Worm (Caenorhabditis elegans) whole organism, young adult: Measurements from ENCODE around the gene cutl-19.

ENCODE experiments used
- B0035.1 ChIP-seq: sonication (generic microtip); optimal IDR thresholded peaks from 2 replicates; lab custom pipeline; 2016; ENCODE audit warnings: missing genetic modification characterization, mild to moderate bottlenecking, missing compliant biosample characterization, missing genotype, missing genetic modification reagents
- C06A6.2 ChIP-seq: fragments of 200-800 bp; sonication (Bioruptor generic); conservative IDR thresholded peaks from 2 replicates; pipeline ENCODE4 v1.3.6; 2022; ENCODE audit warnings: missing genetic modification characterization, missing compliant biosample characterization
- F10E7.11 ChIP-seq: sonication (generic microtip); optimal IDR thresholded peaks from 2 replicates; lab custom pipeline; 2017; ENCODE audit warnings: mild to moderate bottlenecking, missing genetic modification characterization, moderate library complexity, missing compliant biosample characterization
- F23B12.7 ChIP-seq: sonication (generic microtip); optimal IDR thresholded peaks from 2 replicates; lab custom pipeline; 2017; ENCODE audit warnings: missing genetic modification characterization, mild to moderate bottlenecking, missing compliant biosample characterization, antibody characterized with exemption, moderate library complexity; ENCODE audit not compliant: insufficient read depth
- F37B4.10 ChIP-seq: fragments of 200-800 bp; sonication (Bioruptor generic); IDR thresholded peaks from 2 replicates; pipeline ENCODE4 v1.3.6; 2022; ENCODE audit warnings: missing genetic modification characterization, missing compliant biosample characterization
- F39B2.1 ChIP-seq: fragments of 200-800 bp; sonication (Bioruptor generic); IDR thresholded peaks from 2 replicates; pipeline ENCODE4 v1.3.6; 2022; ENCODE audit warnings: missing genetic modification reagents, missing genetic modification characterization, missing compliant biosample characterization
- F49E8.2 ChIP-seq: sonication (generic microtip); optimal IDR thresholded peaks from 3 replicates; lab custom pipeline; 2017; ENCODE audit warnings: missing genetic modification characterization, mild to moderate bottlenecking, missing compliant biosample characterization, antibody characterized with exemption, moderate library complexity; ENCODE audit not compliant: insufficient read depth
- K11D2.4 ChIP-seq: fragments of 200-800 bp; sonication (Bioruptor generic); IDR thresholded peaks from 2 replicates; pipeline ENCODE4 v1.3.6; 2022; ENCODE audit warnings: missing genetic modification reagents, missing genetic modification characterization, missing compliant biosample characterization
- T07F8.4 ChIP-seq: sonication (generic microtip); optimal IDR thresholded peaks from 2 replicates; lab custom pipeline; 2016; ENCODE audit warnings: mild to moderate bottlenecking, missing genetic modification characterization, moderate library complexity, missing compliant biosample characterization
- T26A5.8 ChIP-seq: sonication (generic microtip); optimal IDR thresholded peaks from 2 replicates; lab custom pipeline; 2016; ENCODE audit warnings: missing genetic modification characterization, missing compliant biosample characterization
- ZK185.1 ChIP-seq: sonication (generic microtip); optimal IDR thresholded peaks from 2 replicates; lab custom pipeline; 2016; ENCODE audit warnings: mild to moderate bottlenecking, missing genetic modification characterization, missing compliant biosample characterization; ENCODE audit not compliant: poor library complexity, severe bottlenecking
- attf-3 ChIP-seq: fragments of 200-800 bp; sonication (Bioruptor generic); conservative IDR thresholded peaks from 2 replicates; pipeline ENCODE4 v1.3.6; 2022; ENCODE audit warnings: missing genetic modification reagents, missing genetic modification characterization, missing compliant biosample characterization
- ceh-100 ChIP-seq: fragments of 200-800 bp; sonication (Bioruptor generic); IDR thresholded peaks from 2 replicates; pipeline ENCODE4 v1.3.6; 2022; ENCODE audit warnings: missing genetic modification reagents, missing genetic modification characterization, missing compliant biosample characterization
- ceh-79 ChIP-seq: sonication (generic microtip); optimal IDR thresholded peaks from 2 replicates; lab custom pipeline; 2017; ENCODE audit warnings: mild to moderate bottlenecking, missing genetic modification characterization, missing compliant biosample characterization
- chd-7 ChIP-seq: sonication (generic microtip); optimal IDR thresholded peaks from 2 replicates; lab custom pipeline; 2016; ENCODE audit warnings: mild to moderate bottlenecking, missing genetic modification characterization, moderate library complexity, missing compliant biosample characterization
- die-1 ChIP-seq: sonication (generic microtip); optimal IDR thresholded peaks from 2 replicates; lab custom pipeline; 2016; ENCODE audit warnings: missing genotype, mild to moderate bottlenecking, missing genetic modification characterization, missing compliant biosample characterization
- efl-1 ChIP-seq: fragments of 150-350 bp; optimal IDR thresholded peaks from 2 replicates; lab custom pipeline; 2014; ENCODE audit warnings: missing biosample characterization, missing genetic modification reagents, missing genetic modification characterization
- ekl-4 ChIP-seq: fragments of 200-800 bp; sonication (Bioruptor generic); IDR thresholded peaks from 2 replicates; pipeline ENCODE4 v1.3.6; 2022; ENCODE audit warnings: missing genetic modification reagents, missing genetic modification characterization, missing compliant biosample characterization
- fkh-3 ChIP-seq: sonication (generic microtip); optimal IDR thresholded peaks from 2 replicates; lab custom pipeline; 2016; ENCODE audit warnings: mild to moderate bottlenecking, missing genetic modification characterization, missing compliant biosample characterization
- him-1 ChIP-seq: sonication (generic microtip); optimal IDR thresholded peaks from 2 replicates; lab custom pipeline; 2016; ENCODE audit warnings: missing genotype, missing genetic modification reagents, missing genetic modification characterization, missing compliant biosample characterization
- hmg-1.2 ChIP-seq: fragments of 200-800 bp; sonication (Bioruptor generic); IDR thresholded peaks from 2 replicates; pipeline ENCODE4 v1.3.6; 2022; ENCODE audit warnings: missing genetic modification reagents, missing genetic modification characterization, missing compliant biosample characterization
- hmg-20 ChIP-seq: fragments of 200-800 bp; sonication (Bioruptor generic); IDR thresholded peaks from 2 replicates; pipeline ENCODE4 v1.3.6; 2022; ENCODE audit warnings: missing genetic modification reagents, missing genetic modification characterization, missing compliant biosample characterization
- hsf-1 ChIP-seq: fragments of 200-800 bp; sonication (Bioruptor generic); IDR thresholded peaks from 2 replicates; pipeline ENCODE4 v1.3.6; 2022; ENCODE audit warnings: missing genetic modification reagents, missing genetic modification characterization, missing compliant biosample characterization
- lin-35 ChIP-seq, 3 experiments: fragments of 150-350 bp in 2 of 3; sonication (generic microtip) in 1 of 3; optimal IDR thresholded peaks; 2 replicates each; lab custom pipeline; 2014 to 2018; ENCODE audit warnings: missing biosample characterization in 3 of 3, missing genetic modification characterization in 3 of 3, missing genetic modification reagents in 3 of 3
- lin-40 ChIP-seq: sonication (generic microtip); optimal IDR thresholded peaks from 2 replicates; lab custom pipeline; 2016; ENCODE audit warnings: missing genetic modification characterization, mild to moderate bottlenecking, missing compliant biosample characterization, missing genotype, missing genetic modification reagents
- lsl-1 ChIP-seq: fragments of 200-800 bp; sonication (Bioruptor generic); optimal IDR thresholded peaks from 2 replicates; lab custom pipeline; 2018; ENCODE audit warnings: mild to moderate bottlenecking, missing genetic modification characterization, moderate library complexity, missing compliant biosample characterization
- madf-6 ChIP-seq: fragments of 200-800 bp; sonication (Bioruptor generic); IDR thresholded peaks from 2 replicates; pipeline ENCODE4 v1.3.6; 2022; ENCODE audit warnings: missing genetic modification reagents, missing genetic modification characterization, missing compliant biosample characterization
- mcd-1 ChIP-seq: fragments of 200-800 bp; sonication (Bioruptor generic); IDR thresholded peaks from 2 replicates; pipeline ENCODE4 v1.3.6; 2022; ENCODE audit warnings: missing genetic modification reagents, missing genetic modification characterization, missing compliant biosample characterization
- mes-4 ChIP-seq: sonication (generic microtip); optimal IDR thresholded peaks from 2 replicates; lab custom pipeline; 2016; ENCODE audit warnings: missing genotype, missing genetic modification characterization, missing compliant biosample characterization
- nhr-27 ChIP-seq: fragments of 200-800 bp; sonication (Bioruptor generic); optimal IDR thresholded peaks from 2 replicates; lab custom pipeline; 2018; ENCODE audit warnings: mild to moderate bottlenecking, missing genetic modification characterization, moderate library complexity, missing compliant biosample characterization
- nhr-80 ChIP-seq: sonication (generic microtip); optimal IDR thresholded peaks from 2 replicates; lab custom pipeline; 2016; ENCODE audit warnings: missing genetic modification characterization, missing compliant biosample characterization
- rcor-1 ChIP-seq: fragments of 200-800 bp; sonication (Bioruptor generic); IDR thresholded peaks from 2 replicates; pipeline ENCODE4 v1.3.6; 2022; ENCODE audit warnings: missing genetic modification reagents, missing genetic modification characterization, missing compliant biosample characterization
- repo-1 ChIP-seq: sonication (generic microtip); optimal IDR thresholded peaks from 2 replicates; lab custom pipeline; 2017; ENCODE audit warnings: mild to moderate bottlenecking, missing genetic modification characterization, missing compliant biosample characterization
- sdz-38 ChIP-seq: sonication (generic microtip); optimal IDR thresholded peaks from 2 replicates; lab custom pipeline; 2016; ENCODE audit warnings: missing genotype, missing genetic modification characterization, missing compliant biosample characterization
- snpc-3.4 ChIP-seq: sonication (generic microtip); optimal IDR thresholded peaks from 2 replicates; lab custom pipeline; 2017; ENCODE audit warnings: missing genetic modification characterization, mild to moderate bottlenecking, missing compliant biosample characterization, antibody characterized with exemption, moderate library complexity, missing genotype, missing genetic modification reagents
- snpc-4 ChIP-seq, 5 experiments: fragments of 150-350 bp in 1 of 5; sonication (generic microtip) in 4 of 5; optimal IDR thresholded peaks; 2 replicates each; lab custom pipeline; 2014 to 2018; ENCODE audit warnings: missing genetic modification characterization in 5 of 5, missing biosample characterization in 3 of 5, antibody characterized with exemption in 2 of 5, mild to moderate bottlenecking in 2 of 5, missing compliant biosample characterization in 2 of 5, missing genotype in 2 of 5, moderate library complexity in 2 of 5, missing genetic modification reagents in 1 of 5
- tlf-1 ChIP-seq: fragments of 200-800 bp; sonication (Bioruptor generic); optimal IDR thresholded peaks from 2 replicates; lab custom pipeline; 2018; ENCODE audit warnings: mild to moderate bottlenecking, missing genetic modification characterization, missing compliant biosample characterization
- unc-130 ChIP-seq: sonication (generic microtip); optimal IDR thresholded peaks from 2 replicates; lab custom pipeline; 2016; ENCODE audit warnings: missing genetic modification reagents, missing genetic modification characterization, missing compliant biosample characterization
- unc-62 ChIP-seq: fragments of 150-350 bp; optimal IDR thresholded peaks from 2 replicates; lab custom pipeline; 2014; ENCODE audit warnings: missing biosample characterization, missing genetic modification reagents, missing genetic modification characterization
- zim-3 ChIP-seq: sonication (generic microtip); optimal IDR thresholded peaks from 2 replicates; lab custom pipeline; 2017; ENCODE audit warnings: mild to moderate bottlenecking, missing genetic modification characterization, moderate library complexity, missing compliant biosample characterization
- ztf-18 ChIP-seq: sonication (generic microtip); optimal IDR thresholded peaks from 2 replicates; lab custom pipeline; 2016; ENCODE audit warnings: missing genotype, mild to moderate bottlenecking, missing genetic modification characterization, missing compliant biosample characterization
- ztf-28 ChIP-seq: fragments of 200-800 bp; sonication (Bioruptor generic); IDR thresholded peaks from 2 replicates; pipeline ENCODE4 v1.3.6; 2022; ENCODE audit warnings: missing genetic modification reagents, missing genetic modification characterization, missing compliant biosample characterization
- ztf-3 ChIP-seq: fragments of 200-800 bp; sonication (Bioruptor generic); optimal IDR thresholded peaks from 2 replicates; lab custom pipeline; 2018; ENCODE audit warnings: mild to moderate bottlenecking, missing genetic modification characterization, missing compliant biosample characterization
- ztf-6 ChIP-seq: fragments of 200-800 bp; sonication (Bioruptor generic); IDR thresholded peaks from 2 replicates; pipeline ENCODE4 v1.3.6; 2022; ENCODE audit warnings: missing genetic modification reagents, missing genetic modification characterization, missing compliant biosample characterization

Gene cutl-19

ce11 chrIII:5215375-5215774 lies 2.0 kb downstream of the cutl-19 start, which contains the start of gene ZC155.4:
ZC155.4 (minus strand) TSS chrIII:5215475.
- TF ChIP-seq hmg-1.2 (GFP tag; lab: Robert Waterston, UW): no peak
- no peak for TF ChIP-seq die-1 (tag; lab: Kevin White, UChicago)
- TF ChIP-seq F37B4.10 (GFP tag; lab: Robert Waterston, UW): no peak
- no peak for TF ChIP-seq ztf-28
- TF ChIP-seq lsl-1 (GFP tag; lab: Kevin White, UChicago): peak; percentile 67
- TF ChIP-seq sdz-38 (tag; lab: Kevin White, UChicago): no peak
- no peak; the same call in 1 of the 2 replicates for TF ChIP-seq madf-6 (GFP tag; lab: Robert Waterston, UW)
- no peak for TF ChIP-seq mes-4 (tag; lab: Kevin White, UChicago)
- TF ChIP-seq snpc-3.4: no peak
- peak; percentile 42 for TF ChIP-seq efl-1

ce11 chrIII:5214162-5214561 lies 3.2 kb downstream of the cutl-19 start:
- TF ChIP-seq ztf-18 (tag; lab: Kevin White, UChicago) (no peak), nhr-80 (tag; lab: Kevin White, UChicago) (no peak), hsf-1 (GFP tag; lab: Robert Waterston, UW) (no peak), B0035.1 (tag; lab: Kevin White, UChicago) (no peak), unc-62 (no peak), F37B4.10 (GFP tag; lab: Robert Waterston, UW) (no peak), attf-3 (no peak), mcd-1 (GFP tag; lab: Robert Waterston, UW) (no peak), lin-35 (GFP tag; optimal IDR thresholded peaks at IDR 0.05; lab: Kevin White, UChicago) (no peak), snpc-3.4 (no peak), F39B2.1 (GFP tag; lab: Robert Waterston, UW) (no peak), T26A5.8 (no peak), repo-1 (tag; lab: Kevin White, UChicago) (no peak), tlf-1 (GFP tag; lab: Kevin White, UChicago) (no peak), mes-4 (tag; lab: Kevin White, UChicago) (no peak), F49E8.2 (no peak), snpc-4 (GFP tag; optimal IDR thresholded peaks at IDR 0.05; lab: Kevin White, UChicago) (no peak), snpc-4 (tag; optimal IDR thresholded peaks at IDR 0.05; lab: Kevin White, UChicago) (no peak), rcor-1 (GFP tag; lab: Robert Waterston, UW) (no peak), zim-3 (tag; lab: Kevin White, UChicago) (no peak)

ce11 chrIII:5211137-5211648 lies 6.2 kb downstream of the cutl-19 start:
- TF ChIP-seq lin-40 (tag; lab: Kevin White, UChicago) (peak; percentile 72), ztf-6 (GFP tag; lab: Robert Waterston, UW) (0 out of 2 replicates have a peak, but pooled peaks have one; percentile 5), T07F8.4 (tag; lab: Kevin White, UChicago) (peak; percentile 36), nhr-27 (peak; percentile 46), ztf-28 (0 out of 2 replicates have a peak, but pooled peaks have one; percentile 30), unc-130 (GFP tag; lab: Kevin White, UChicago) (peak; percentile 44), ekl-4 (GFP tag; lab: Robert Waterston, UW) (peak; percentile 70; the same call in 1 of the 2 replicates), ceh-79 (tag; lab: Kevin White, UChicago) (peak; percentile 38), ZK185.1 (tag; lab: Kevin White, UChicago) (peak; percentile 58), fkh-3 (tag; lab: Kevin White, UChicago) (peak; percentile 83), F23B12.7 (tag; lab: Kevin White, UChicago) (peak; percentile 42), ceh-100 (GFP tag; lab: Robert Waterston, UW) (peak; percentile 62), B0035.1 (tag; lab: Kevin White, UChicago) (peak; percentile 40), K11D2.4 (peak; percentile 69), rcor-1 (GFP tag; lab: Robert Waterston, UW) (peak; percentile 83), C06A6.2 (GFP tag; lab: Robert Waterston, UW) (peak; percentile 59), hmg-20 (GFP tag; lab: Robert Waterston, UW) (peak; percentile 20; the same call in 1 of the 2 replicates), attf-3 (0 out of 2 replicates have a peak, but pooled peaks have one; percentile 28), F10E7.11 (tag; lab: Kevin White, UChicago) (peak; percentile 49), chd-7 (tag; lab: Kevin White, UChicago) (peak; percentile 79), ztf-3 (GFP tag; lab: Kevin White, UChicago) (peak; percentile 35), him-1 (tag; lab: Kevin White, UChicago) (peak; percentile 78)
